Worm (Caenorhabditis elegans) whole organism, L3 larva: ENCODE measurements around the gene nspf-1.
A peak's percentile ranks its signal among the peaks of the same experiment; 100 is the strongest.

Experiments
- R02D3.7 ChIP-seq: fragments of 150-350 bp; optimal IDR thresholded peaks from 2 replicates; lab custom pipeline; 2014; ENCODE audit warnings: missing biosample characterization, missing genetic modification characterization
- ZK546.5 ChIP-seq: sonication (generic microtip); optimal IDR thresholded peaks from 2 replicates; lab custom pipeline; 2017; ENCODE audit warnings: missing biosample characterization, missing genetic modification characterization
- aly-2 ChIP-seq: fragments of 150-350 bp; optimal IDR thresholded peaks from 2 replicates; lab custom pipeline; 2014; ENCODE audit warnings: missing biosample characterization, missing genetic modification characterization
- ama-1 ChIP-seq: fragments of 150-350 bp; optimal IDR thresholded peaks from 2 replicates; lab custom pipeline; 2018
- ceh-16 ChIP-seq: sonication (generic microtip); optimal IDR thresholded peaks from 2 replicates; lab custom pipeline; 2017; ENCODE audit warnings: missing biosample characterization, missing genetic modification characterization
- ceh-28 ChIP-seq: fragments of 150-350 bp; optimal IDR thresholded peaks from 2 replicates; lab custom pipeline; 2014; ENCODE audit warnings: missing biosample characterization, missing genetic modification reagents, missing genetic modification characterization
- ceh-82 ChIP-seq: fragments of 150-350 bp; optimal IDR thresholded peaks from 2 replicates; lab custom pipeline; 2014; ENCODE audit warnings: missing biosample characterization, missing genetic modification characterization
- ceh-9 ChIP-seq: sonication (generic microtip); optimal IDR thresholded peaks from 2 replicates; lab custom pipeline; 2018; ENCODE audit warnings: missing biosample characterization, missing genetic modification characterization
- daf-12 ChIP-seq: fragments of 150-350 bp; optimal IDR thresholded peaks from 2 replicates; lab custom pipeline; 2014; ENCODE audit warnings: missing biosample characterization, missing genetic modification reagents, missing genetic modification characterization
- egl-27 ChIP-seq: sonication (generic microtip); optimal IDR thresholded peaks from 4 replicates; lab custom pipeline; 2017; ENCODE audit warnings: missing biosample characterization, missing genetic modification reagents, missing genetic modification characterization
- egl-5 ChIP-seq: fragments of 150-350 bp; optimal IDR thresholded peaks from 2 replicates; lab custom pipeline; 2017; ENCODE audit warnings: missing biosample characterization, missing genetic modification reagents, missing genetic modification characterization, inconsistent platforms
- elt-1 ChIP-seq: fragments of 150-350 bp; optimal IDR thresholded peaks from 2 replicates; lab custom pipeline; 2014; ENCODE audit warnings: missing biosample characterization, missing genetic modification characterization
- elt-2 ChIP-seq: sonication (generic microtip); optimal IDR thresholded peaks from 2 replicates; lab custom pipeline; 2016; ENCODE audit warnings: missing genetic modification reagents, mild to moderate bottlenecking, missing genetic modification characterization, missing compliant biosample characterization
- elt-3 ChIP-seq, 3 experiments: fragments of 150-350 bp in 1 of 3; sonication (generic microtip) in 2 of 3; optimal IDR thresholded peaks; 2 replicates in 2 of 3; 4 replicates in 1 of 3; lab custom pipeline; 2014 to 2017; ENCODE audit warnings: missing biosample characterization in 3 of 3, missing genetic modification characterization in 3 of 3
- fkh-10 ChIP-seq: sonication (generic microtip); optimal IDR thresholded peaks from 2 replicates; lab custom pipeline; 2017; ENCODE audit warnings: missing biosample characterization, missing genetic modification reagents, missing genetic modification characterization
- fkh-2 ChIP-seq: fragments of 150-350 bp; optimal IDR thresholded peaks from 2 replicates; lab custom pipeline; 2014; ENCODE audit warnings: missing biosample characterization, missing genetic modification reagents, missing genetic modification characterization
- fos-1 ChIP-seq: fragments of 150-350 bp; optimal IDR thresholded peaks from 2 replicates; lab custom pipeline; 2014; ENCODE audit warnings: missing biosample characterization, missing genetic modification characterization
- hmg-11 ChIP-seq: sonication (generic microtip); optimal IDR thresholded peaks from 2 replicates; lab custom pipeline; 2016; ENCODE audit warnings: missing genetic modification characterization, missing compliant biosample characterization
- jun-1 ChIP-seq: fragments of 150-350 bp; optimal IDR thresholded peaks from 2 replicates; lab custom pipeline; 2014; ENCODE audit warnings: missing biosample characterization, missing genetic modification reagents, missing genetic modification characterization
- lin-15B ChIP-seq: fragments of 150-350 bp; optimal IDR thresholded peaks from 2 replicates; lab custom pipeline; 2014; ENCODE audit warnings: missing biosample characterization, missing genetic modification characterization
- lin-39 ChIP-seq: fragments of 150-350 bp; optimal IDR thresholded peaks from 2 replicates; lab custom pipeline; 2018; ENCODE audit warnings: missing biosample characterization, missing genetic modification reagents, missing genetic modification characterization
- mdl-1 ChIP-seq: fragments of 150-350 bp; optimal IDR thresholded peaks from 2 replicates; lab custom pipeline; 2014; ENCODE audit warnings: missing biosample characterization, missing genetic modification characterization
- mml-1 ChIP-seq: fragments of 150-350 bp; sonication (generic microtip); optimal IDR thresholded peaks from 3 replicates; lab custom pipeline; 2014; ENCODE audit warnings: missing biosample characterization, missing genetic modification characterization
- nfya-1 ChIP-seq: sonication (generic microtip); optimal IDR thresholded peaks from 2 replicates; lab custom pipeline; 2017; ENCODE audit warnings: missing genetic modification characterization, mild to moderate bottlenecking, missing compliant biosample characterization, antibody characterized with exemption, moderate library complexity; ENCODE audit not compliant: insufficient read depth
- nhr-11 ChIP-seq: fragments of 150-350 bp; optimal IDR thresholded peaks from 2 replicates; lab custom pipeline; 2014; ENCODE audit warnings: missing biosample characterization, missing genetic modification characterization
- nhr-12 ChIP-seq: fragments of 150-350 bp; optimal IDR thresholded peaks from 2 replicates; lab custom pipeline; 2014; ENCODE audit warnings: missing biosample characterization, missing genetic modification characterization
- nhr-23 ChIP-seq: fragments of 150-350 bp; optimal IDR thresholded peaks from 2 replicates; lab custom pipeline; 2014; ENCODE audit warnings: missing biosample characterization, missing genetic modification reagents, missing genetic modification characterization
- nhr-237 ChIP-seq: fragments of 150-350 bp; optimal IDR thresholded peaks from 2 replicates; lab custom pipeline; 2014; ENCODE audit warnings: missing biosample characterization, missing genetic modification characterization
- nhr-25 ChIP-seq: sonication (generic microtip); optimal IDR thresholded peaks from 2 replicates; lab custom pipeline; 2017; ENCODE audit warnings: missing biosample characterization, missing genetic modification characterization
- nhr-28 ChIP-seq: fragments of 150-350 bp; optimal IDR thresholded peaks from 2 replicates; lab custom pipeline; 2014; ENCODE audit warnings: missing biosample characterization, missing genetic modification characterization
- nhr-43 ChIP-seq: sonication (generic microtip); optimal IDR thresholded peaks from 2 replicates; lab custom pipeline; 2016; ENCODE audit warnings: mild to moderate bottlenecking, missing genetic modification characterization, missing compliant biosample characterization; ENCODE audit not compliant: poor library complexity, severe bottlenecking
- nhr-67 ChIP-seq: fragments of 150-350 bp; optimal IDR thresholded peaks from 2 replicates; lab custom pipeline; 2014; ENCODE audit warnings: missing biosample characterization, missing genetic modification characterization
- nhr-77 ChIP-seq: fragments of 150-350 bp; optimal IDR thresholded peaks from 2 replicates; lab custom pipeline; 2014; ENCODE audit warnings: missing biosample characterization, missing genetic modification characterization
- pha-4 ChIP-seq: fragments of 150-350 bp; optimal IDR thresholded peaks from 2 replicates; lab custom pipeline; 2014; ENCODE audit warnings: missing biosample characterization, missing genetic modification reagents, missing genetic modification characterization
- pqm-1 ChIP-seq: fragments of 150-350 bp; optimal IDR thresholded peaks from 2 replicates; lab custom pipeline; 2017; ENCODE audit warnings: missing biosample characterization, missing genetic modification characterization, inconsistent platforms
- sea-2 ChIP-seq: fragments of 150-350 bp; sonication (generic microtip); optimal IDR thresholded peaks from 4 replicates; lab custom pipeline; 2014; ENCODE audit warnings: missing biosample characterization, missing genetic modification reagents, missing genetic modification characterization
- skn-1 ChIP-seq: fragments of 150-350 bp; optimal IDR thresholded peaks from 2 replicates; lab custom pipeline; 2014; ENCODE audit warnings: missing biosample characterization, missing genetic modification characterization
- snpc-4 ChIP-seq: fragments of 150-350 bp; optimal IDR thresholded peaks from 2 replicates; lab custom pipeline; 2014; ENCODE audit warnings: missing biosample characterization, missing genetic modification characterization
- tbx-2 ChIP-seq: sonication (generic microtip); optimal IDR thresholded peaks from 2 replicates; lab custom pipeline; 2016; ENCODE audit warnings: mild to moderate bottlenecking, missing genetic modification characterization, missing compliant biosample characterization
- unc-39 ChIP-seq: sonication (generic microtip); optimal IDR thresholded peaks from 4 replicates; lab custom pipeline; 2017; ENCODE audit warnings: missing biosample characterization, missing genetic modification characterization
- unc-62 ChIP-seq: fragments of 150-350 bp; sonication (generic microtip); optimal IDR thresholded peaks from 4 replicates; lab custom pipeline; 2014; ENCODE audit warnings: missing biosample characterization, missing genetic modification reagents, missing genetic modification characterization
- zag-1 ChIP-seq: fragments of 150-350 bp; optimal IDR thresholded peaks from 2 replicates; lab custom pipeline; 2014; ENCODE audit warnings: missing biosample characterization, missing genetic modification characterization
- ztf-11 ChIP-seq: fragments of 150-350 bp; optimal IDR thresholded peaks from 2 replicates; lab custom pipeline; 2014; ENCODE audit warnings: missing biosample characterization, missing genetic modification characterization
- ztf-4 ChIP-seq: fragments of 150-350 bp; optimal IDR thresholded peaks from 2 replicates; lab custom pipeline; 2014; ENCODE audit warnings: missing biosample characterization, missing genetic modification characterization

The nspf-1 gene

DNA sequence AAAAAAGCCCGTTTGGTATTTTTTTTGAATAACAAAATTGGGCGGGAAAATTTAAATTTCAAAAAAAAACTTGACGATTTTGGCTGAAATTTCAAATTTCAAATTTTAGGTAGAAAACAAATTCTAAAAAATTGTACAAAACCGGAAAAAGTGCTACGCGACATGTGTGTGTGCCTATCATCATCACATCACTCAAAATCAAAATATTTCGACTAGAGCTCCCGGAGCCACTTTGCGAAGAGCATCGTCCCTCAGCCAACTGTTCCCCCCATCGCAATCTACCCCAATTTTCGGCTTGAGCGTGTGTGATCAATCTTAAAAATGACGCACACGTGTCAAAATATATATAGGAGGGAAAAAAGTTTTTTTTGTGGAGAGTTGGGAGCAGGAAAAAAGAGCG lies 39.3 kb downstream of the nspf-1 start:
- TF ChIP-seq elt-3 (tag; optimal IDR thresholded peaks at IDR 0.05; lab: Kevin White, UChicago) (no peak), ceh-9 (tag; lab: Kevin White, UChicago) (no peak), elt-1 (tag; lab: Kevin White, UChicago) (no peak), skn-1 (tag; lab: Kevin White, UChicago) (no peak), aly-2 (tag; lab: Kevin White, UChicago) (no peak), nhr-12 (no peak), lin-39 (tag; lab: Kevin White, UChicago) (no peak), pqm-1 (no peak), mml-1 (tag; lab: Kevin White, UChicago) (no peak), pha-4 (tag; lab: Kevin White, UChicago) (no peak), zag-1 (tag; lab: Kevin White, UChicago) (no peak), nhr-67 (tag; lab: Kevin White, UChicago) (no peak), lin-15B (tag; lab: Kevin White, UChicago) (no peak), ztf-4 (tag; lab: Kevin White, UChicago) (no peak), ZK546.5 (tag; lab: Kevin White, UChicago) (no peak), tbx-2 (tag; lab: Kevin White, UChicago) (no peak), ama-1 (lab: Kevin White, UChicago) (no peak)

DNA sequence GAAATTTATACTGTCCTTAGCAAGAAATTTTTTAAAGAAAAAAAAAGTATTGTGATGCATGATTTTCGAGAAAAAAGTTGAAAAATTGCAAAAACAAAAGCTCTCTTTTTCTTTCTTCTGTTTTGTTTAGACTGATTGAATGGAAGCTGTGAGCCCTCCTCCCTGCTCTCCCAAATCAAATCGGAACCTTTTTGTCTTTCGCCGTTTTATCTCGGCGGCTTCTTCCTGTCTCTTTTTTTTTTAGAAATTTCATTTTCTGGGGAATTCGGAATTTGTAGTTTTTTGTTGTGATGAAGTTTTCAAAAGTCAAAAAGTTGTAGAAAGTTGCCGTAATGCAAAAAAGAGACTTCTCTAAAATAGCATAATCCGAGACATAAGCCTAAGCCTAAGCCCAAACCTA lies 43.2 kb downstream of the nspf-1 start:
- TF ChIP-seq fkh-10 (GFP tag; lab: Kevin White, UChicago) (peak; percentile 61), nfya-1 (no peak), snpc-4 (tag; lab: Kevin White, UChicago) (no peak), nhr-11 (tag; lab: Kevin White, UChicago) (no peak)

DNA sequence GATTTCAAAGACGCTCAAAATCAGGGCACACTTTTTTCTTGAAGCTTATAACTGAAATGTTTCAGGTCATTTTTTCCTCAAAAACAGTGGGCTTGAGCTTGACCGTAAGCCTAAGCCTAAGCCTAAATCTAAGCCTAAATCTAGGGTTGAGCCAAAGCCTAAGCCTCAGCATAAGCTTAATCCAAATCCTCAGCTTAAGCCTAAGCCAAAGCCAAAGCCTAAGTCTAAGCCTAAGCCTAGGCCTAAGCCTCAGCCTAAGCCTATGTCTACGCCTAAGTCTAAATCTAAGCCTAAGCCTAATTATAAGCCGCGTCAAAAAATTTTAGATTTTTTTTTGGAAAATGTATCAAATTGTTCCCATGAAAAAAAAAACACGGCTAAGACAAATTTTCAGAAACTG lies 46.8 kb downstream of the nspf-1 start:
- TF ChIP-seq fos-1: no peak
- no peak for TF ChIP-seq ztf-11 (tag; lab: Kevin White, UChicago)
- TF ChIP-seq nhr-67 (tag; lab: Kevin White, UChicago): no peak
- TF ChIP-seq elt-3 (tag; optimal IDR thresholded peaks at IDR 0.05; lab: Kevin White, UChicago): no peak
- no peak for TF ChIP-seq egl-5 (tag; lab: Kevin White, UChicago)
- no peak for TF ChIP-seq daf-12 (tag; lab: Kevin White, UChicago)
- TF ChIP-seq nfya-1: no peak

DNA sequence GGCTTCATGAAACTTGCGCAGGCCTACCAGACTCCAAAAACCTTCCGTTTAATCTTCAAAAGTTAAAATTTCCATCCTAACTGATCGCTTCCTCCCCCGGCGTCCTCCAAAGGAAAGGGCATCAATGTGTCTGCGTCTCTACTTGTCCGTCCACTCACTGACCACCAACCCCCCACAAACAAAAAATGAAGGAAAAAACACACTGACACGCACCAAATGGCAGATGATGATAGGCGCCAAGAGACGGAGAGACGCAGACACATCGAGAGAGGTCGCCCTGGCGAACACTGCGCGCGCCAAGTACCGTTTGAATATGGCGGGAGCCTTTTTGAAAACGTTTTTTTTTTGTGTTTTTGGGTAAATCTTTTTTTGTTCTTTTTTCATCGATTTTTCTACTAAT lies 47.3 kb downstream of the nspf-1 start:
- TF ChIP-seq ceh-9 (tag; lab: Kevin White, UChicago) (no peak), mml-1 (tag; lab: Kevin White, UChicago) (no peak), pqm-1 (no peak), jun-1 (tag; lab: Kevin White, UChicago) (peak; percentile 17), fkh-10 (GFP tag; lab: Kevin White, UChicago) (no peak), nhr-67 (tag; lab: Kevin White, UChicago) (no peak), egl-5 (tag; lab: Kevin White, UChicago) (no peak), ZK546.5 (tag; lab: Kevin White, UChicago) (no peak), elt-1 (tag; lab: Kevin White, UChicago) (no peak), fos-1 (no peak), unc-62 (GFP tag; lab: Kevin White, UChicago) (no peak), egl-27 (no peak), aly-2 (tag; lab: Kevin White, UChicago) (no peak), mdl-1 (tag; lab: Kevin White, UChicago) (no peak), fkh-2 (tag; lab: Kevin White, UChicago) (no peak), sea-2 (no peak), nhr-25 (peak; percentile 32), hmg-11 (tag; lab: Kevin White, UChicago) (peak; percentile 40), lin-15B (tag; lab: Kevin White, UChicago) (no peak), tbx-2 (tag; lab: Kevin White, UChicago) (no peak), ztf-4 (tag; lab: Kevin White, UChicago) (no peak), nhr-12 (no peak), nfya-1 (peak; percentile 79), nhr-43 (tag; lab: Kevin White, UChicago) (no peak), ztf-11 (tag; lab: Kevin White, UChicago) (no peak), elt-2 (no peak), lin-39 (tag; lab: Kevin White, UChicago) (peak; percentile 61), pha-4 (tag; lab: Kevin White, UChicago) (no peak), zag-1 (tag; lab: Kevin White, UChicago) (no peak), nhr-11 (tag; lab: Kevin White, UChicago) (no peak), elt-3 (tag; optimal IDR thresholded peaks at IDR 0.05; lab: Kevin White, UChicago) (no peak), ceh-16 (tag; lab: Kevin White, UChicago) (no peak), R02D3.7 (no peak), nhr-28 (no peak), unc-39 (tag; lab: Kevin White, UChicago) (no peak), nhr-23 (tag; lab: Kevin White, UChicago) (peak; percentile 20), ceh-82 (tag; lab: Kevin White, UChicago) (no peak), ama-1 (lab: Kevin White, UChicago) (no peak), snpc-4 (tag; lab: Kevin White, UChicago) (peak; percentile 23), ceh-28 (tag; lab: Kevin White, UChicago) (no peak), skn-1 (tag; lab: Kevin White, UChicago) (no peak), nhr-237 (tag; lab: Kevin White, UChicago) (no peak), nhr-77 (no peak), daf-12 (tag; lab: Kevin White, UChicago) (no peak)
